Comparison of ENCODE assay signal across 1 fruit fly cellular context in the genomic region with DNA sequence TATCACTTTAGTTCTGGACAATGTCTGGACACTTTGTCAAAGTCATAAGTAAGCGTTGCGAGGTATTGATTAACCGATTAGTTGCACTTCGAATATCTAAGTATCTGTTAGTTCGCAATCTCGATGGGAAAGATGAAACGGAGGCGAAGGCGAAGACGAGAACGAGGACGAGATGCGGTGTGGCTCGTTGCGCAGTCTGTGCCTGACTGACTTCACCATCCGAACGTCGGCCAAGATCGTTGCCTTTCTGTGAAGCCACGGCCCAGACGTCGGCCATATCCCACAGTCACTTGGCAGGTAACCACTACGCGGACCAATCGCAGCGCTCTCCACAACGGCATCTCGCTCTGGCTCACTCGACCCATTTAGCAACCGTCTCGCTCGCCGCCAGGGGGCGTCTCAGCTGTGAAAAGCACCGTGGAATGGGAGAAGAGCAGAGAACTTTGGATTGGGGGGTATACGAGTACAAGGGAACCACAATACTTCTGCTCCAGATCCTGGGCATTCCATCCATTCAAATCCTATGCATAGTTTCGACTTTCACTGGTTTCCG.
TF ChIP-seq lines count a peak whose summit lies in the region.

A gene (minus strand): TSS at position 209 of the 553 bp plus-strand sequence.

TF ChIP-seq in whole organism, embryonic, 481 proteins besides CTCF, POLR2A, EP300 and RAD21 (continued from another document):
- no peak for TF ChIP-seq CG4617 (GFP tag; optimal IDR thresholded peaks at IDR 0.05; lab: Kevin White, UChicago; ENCODE audit: borderline replicate concordance)
- TF ChIP-seq CG8478 (optimal IDR thresholded peaks at IDR 0.05; lab: Kevin White, UChicago) = peak; percentile 85
- no peak for TF ChIP-seq NC2β (GFP tag; optimal IDR thresholded peaks at IDR 0.05; lab: Kevin White, UChicago)
- no peak for TF ChIP-seq caup (GFP tag; optimal IDR thresholded peaks at IDR 0.05; lab: Kevin White, UChicago; ENCODE audit: severe bottlenecking)
- no peak for TF ChIP-seq CG9876 (GFP tag; optimal IDR thresholded peaks at IDR 0.05; lab: Kevin White, UChicago)
- TF ChIP-seq gsb-n (tag; optimal IDR thresholded peaks at IDR 0.05; lab: Kevin White, UChicago) = no peak
- TF ChIP-seq ara (GFP tag; IDR thresholded peaks at IDR 0.05; lab: Robert Waterston, UW) = no peak
- no peak for TF ChIP-seq B-H1 (GFP tag; IDR thresholded peaks at IDR 0.05; lab: Robert Waterston, UW)
- TF ChIP-seq Ptx1 (GFP tag; IDR thresholded peaks at IDR 0.05; lab: Robert Waterston, UW) = no peak
- TF ChIP-seq stwl (tag; optimal IDR thresholded peaks at IDR 0.05; lab: Kevin White, UChicago) = no peak
- peak; percentile 36 for TF ChIP-seq Jarid2 (GFP tag; optimal IDR thresholded peaks at IDR 0.05; lab: Kevin White, UChicago)
- TF ChIP-seq CG13424 (tag; optimal IDR thresholded peaks at IDR 0.05; lab: Kevin White, UChicago) = no peak
- no peak for TF ChIP-seq zfh1 (GFP tag; IDR thresholded peaks at IDR 0.05; lab: Robert Waterston, UW)
- no peak for TF ChIP-seq CG5953 (GFP tag; IDR thresholded peaks at IDR 0.05; lab: Robert Waterston, UW)
- no peak for TF ChIP-seq sd (tag; optimal IDR thresholded peaks at IDR 0.05; lab: Kevin White, UChicago)
- no peak for TF ChIP-seq maf-S (GFP tag; optimal IDR thresholded peaks at IDR 0.05; lab: Kevin White, UChicago)
- TF ChIP-seq tll (GFP tag; optimal IDR thresholded peaks at IDR 0.05; lab: Kevin White, UChicago) = peak in 1 of 2 experiments; percentile 91
- no peak for TF ChIP-seq CG12659 (GFP tag; optimal IDR thresholded peaks at IDR 0.05; lab: Kevin White, UChicago)
- 0 out of 3 replicates have a peak, but pooled peaks have one; percentile 31 for TF ChIP-seq mld (GFP tag; IDR thresholded peaks at IDR 0.05; lab: Robert Waterston, UW; ENCODE audit: partially characterized antibody)
- TF ChIP-seq emc (GFP tag; optimal IDR thresholded peaks at IDR 0.05; lab: Kevin White, UChicago) = no peak
- no peak for TF ChIP-seq repo (GFP tag; optimal IDR thresholded peaks at IDR 0.05; lab: Kevin White, UChicago)
- no peak for TF ChIP-seq CG11504 (tag; optimal IDR thresholded peaks at IDR 0.05; lab: Kevin White, UChicago)
- TF ChIP-seq HLH54F (GFP tag; optimal IDR thresholded peaks at IDR 0.05; lab: Kevin White, UChicago) = no peak
- TF ChIP-seq CG6689 (GFP tag; IDR thresholded peaks at IDR 0.05; lab: Robert Waterston, UW) = no peak
- TF ChIP-seq Sin3A (optimal IDR thresholded peaks at IDR 0.05; lab: Kevin White, UChicago) = no peak
- no peak for TF ChIP-seq Opbp (GFP tag; IDR thresholded peaks at IDR 0.05; lab: Robert Waterston, UW; ENCODE audit: partially characterized antibody)
- no peak for TF ChIP-seq MTF-1 (GFP tag; optimal IDR thresholded peaks at IDR 0.05; lab: Kevin White, UChicago; ENCODE audit: borderline replicate concordance)
- no peak for TF ChIP-seq CG11723 (GFP tag; optimal IDR thresholded peaks at IDR 0.05; lab: Kevin White, UChicago)
- TF ChIP-seq eyg (GFP tag; optimal IDR thresholded peaks at IDR 0.05; lab: Kevin White, UChicago) = no peak
- no peak for TF ChIP-seq mam (GFP tag; optimal IDR thresholded peaks at IDR 0.05; lab: Kevin White, UChicago)
- no peak for TF ChIP-seq Pdp1 (GFP tag; optimal IDR thresholded peaks at IDR 0.05; lab: Kevin White, UChicago)
- TF ChIP-seq oc (tag; optimal IDR thresholded peaks at IDR 0.05; lab: Kevin White, UChicago) = no peak
- no peak for TF ChIP-seq CG10462 (GFP tag; optimal IDR thresholded peaks at IDR 0.05; lab: Kevin White, UChicago)
- TF ChIP-seq Hr3 (GFP tag; optimal IDR thresholded peaks at IDR 0.05; lab: Kevin White, UChicago) = no peak
TF ChIP-seq in whole organism, embryonic: peak in this region for 14.
